Worm (Caenorhabditis elegans) whole organism, L1 larva: ENCODE measurements around the gene Y66D12A.8.

Source experiments
- efl-1 ChIP-seq, 4 experiments: fragments of 150-350 bp; optimal IDR thresholded peaks in 3 of 4; peaks in 1 of 4; 1 replicate in 1 of 4; 2 replicates in 3 of 4; lab custom pipeline; 2014; ENCODE audit warnings: missing biosample characterization in 2 of 4, missing genetic modification characterization in 2 of 4, missing genetic modification reagents in 2 of 4

Y66D12A.8 gene

ce11 chrIII:11627631-11628030 lies 53.6 kb downstream of the Y66D12A.8 start (continued):
- no peak for TF ChIP-seq efl-1 (optimal IDR thresholded peaks at IDR 0.05; lab: Kevin White, UChicago)
- no peak for TF ChIP-seq efl-1 (GFP tag; optimal IDR thresholded peaks at IDR 0.05 in 1 of 2; lab: Kevin White, UChicago)
